Worm (Caenorhabditis elegans) whole organism, dauer: Measurements from ENCODE around the gene ogt-1.

Experiments used
- unc-62 ChIP-seq: sonication (generic microtip); optimal IDR thresholded peaks from 2 replicates; lab custom pipeline; 2017; ENCODE audit warnings: missing biosample characterization, missing genetic modification reagents, missing genetic modification characterization

The ogt-1 gene

DNA sequence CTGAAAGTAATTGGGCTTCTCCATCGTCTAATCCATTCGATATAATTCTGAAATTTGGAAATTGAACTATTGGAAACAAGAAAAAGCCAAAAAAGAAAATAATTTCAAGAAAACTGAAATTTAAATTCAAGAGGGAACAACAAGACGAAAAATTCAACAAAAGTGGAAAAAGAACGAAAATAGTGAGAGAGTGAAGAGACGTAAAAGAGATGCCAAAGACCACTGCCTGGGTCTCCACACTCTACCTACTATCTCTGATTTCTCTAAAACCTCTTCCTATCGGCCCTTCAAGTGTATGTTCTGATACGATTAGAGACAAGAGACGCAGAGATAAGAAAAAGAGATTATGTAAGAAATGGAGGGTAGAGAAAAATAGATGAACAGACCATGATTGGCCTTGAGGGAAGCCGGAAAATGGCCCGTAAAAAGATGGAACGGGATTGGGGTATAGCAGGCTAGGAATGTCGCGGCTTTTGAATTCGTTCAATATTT lies at the start of gene ogt-1:
Gene ogt-1, minus strand, starts transcription at position 51 of the 492 bp plus-strand sequence.
- no peak for TF ChIP-seq unc-62 (GFP tag; lab: Kevin White, UChicago)

DNA sequence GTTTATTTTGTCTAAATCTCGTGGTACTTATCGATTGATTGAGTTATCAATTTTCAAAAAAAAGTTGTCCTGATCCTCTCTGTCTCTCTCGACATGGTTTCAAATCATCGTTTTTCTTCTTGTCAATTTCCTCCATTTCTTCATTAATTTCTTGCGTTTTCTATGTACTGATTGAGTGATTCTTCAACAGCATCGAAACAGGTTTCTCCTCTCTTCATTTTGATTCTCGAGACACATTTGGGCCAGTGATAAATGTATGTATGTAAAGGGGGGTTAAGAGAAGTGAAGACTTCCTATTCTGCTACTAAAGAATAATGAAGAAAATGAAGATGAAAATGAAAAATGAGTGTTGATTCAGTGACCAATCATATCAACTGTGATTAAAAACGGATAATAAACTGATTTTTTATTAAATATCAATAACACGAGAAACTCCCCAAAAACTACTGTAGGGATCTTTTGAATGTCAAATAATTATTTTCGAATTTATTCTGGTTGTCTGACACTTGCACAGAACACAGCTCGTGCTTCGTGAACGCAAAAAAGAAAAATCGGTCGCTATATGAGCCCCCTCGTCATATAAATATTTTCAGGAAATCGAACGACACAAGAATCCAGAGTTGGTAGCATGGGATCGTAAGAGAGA lies 49.7 kb upstream of the ogt-1 start:
- TF ChIP-seq unc-62 (GFP tag; lab: Kevin White, UChicago), result no peak

DNA sequence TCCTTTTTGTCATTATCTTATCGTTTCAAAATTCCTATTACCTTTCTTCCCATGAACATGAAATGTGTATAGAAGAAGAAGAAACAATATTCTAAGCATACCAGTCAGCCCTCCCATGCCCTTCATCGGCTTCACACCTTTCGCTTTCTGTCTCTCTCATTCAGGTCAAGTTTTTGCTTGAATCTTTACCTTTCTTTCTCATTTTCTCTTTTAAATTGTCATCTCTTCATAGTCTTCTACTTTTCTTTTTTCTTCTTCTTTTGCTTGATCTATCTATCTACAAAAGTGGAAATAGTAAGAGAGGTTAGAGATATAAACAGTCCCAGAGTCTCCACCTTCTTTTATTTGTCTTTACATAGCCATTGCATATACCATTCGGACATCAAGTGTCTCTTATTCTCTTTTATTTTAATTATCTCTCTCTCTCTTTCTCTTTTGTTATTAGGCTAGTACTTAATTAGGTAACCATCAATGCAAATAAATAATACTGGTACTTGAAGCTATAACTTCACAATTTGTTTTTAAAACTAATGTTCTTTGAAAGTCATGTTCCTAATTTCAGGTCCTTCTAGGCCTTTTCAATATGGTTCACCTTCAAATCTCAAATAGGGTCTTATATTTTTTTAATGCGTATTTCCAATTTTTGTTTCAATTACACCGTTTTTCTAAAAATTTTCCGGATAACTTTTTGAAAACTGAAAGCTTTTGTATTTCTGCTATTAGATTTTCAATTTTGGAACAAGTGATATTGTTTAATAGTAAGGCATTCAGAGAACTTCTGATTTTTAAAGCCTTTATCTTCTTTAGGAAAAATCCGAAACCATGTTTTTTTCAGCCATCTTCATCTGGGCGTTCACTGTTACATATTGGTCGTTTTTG lies 48.0 kb upstream of the ogt-1 start, which contains the start of gene dpy-31:
Gene dpy-31, plus strand, starts transcription at position 829 of the 879 bp plus-strand sequence.
- no peak for TF ChIP-seq unc-62 (GFP tag; lab: Kevin White, UChicago)

DNA sequence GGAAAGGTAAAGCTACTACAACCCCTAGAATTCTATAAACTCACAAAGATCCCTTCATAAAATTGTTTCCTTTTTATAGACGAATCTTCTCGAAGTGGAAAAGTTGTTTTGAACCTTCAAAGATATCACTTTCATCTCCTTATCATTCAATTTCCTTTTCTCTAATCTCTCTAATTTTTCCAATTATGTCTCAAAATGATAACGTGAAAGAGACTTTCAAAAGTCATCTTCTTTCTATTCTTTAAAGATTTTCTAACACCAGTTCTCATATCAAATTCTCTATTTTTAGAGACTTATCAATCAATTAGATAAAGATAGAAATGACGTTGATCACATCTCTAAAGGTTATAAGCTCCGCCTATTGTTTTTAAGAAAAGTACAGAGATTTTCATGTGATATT lies 45.9 kb upstream of the ogt-1 start:
- TF ChIP-seq unc-62 (GFP tag; lab: Kevin White, UChicago), result no peak

DNA sequence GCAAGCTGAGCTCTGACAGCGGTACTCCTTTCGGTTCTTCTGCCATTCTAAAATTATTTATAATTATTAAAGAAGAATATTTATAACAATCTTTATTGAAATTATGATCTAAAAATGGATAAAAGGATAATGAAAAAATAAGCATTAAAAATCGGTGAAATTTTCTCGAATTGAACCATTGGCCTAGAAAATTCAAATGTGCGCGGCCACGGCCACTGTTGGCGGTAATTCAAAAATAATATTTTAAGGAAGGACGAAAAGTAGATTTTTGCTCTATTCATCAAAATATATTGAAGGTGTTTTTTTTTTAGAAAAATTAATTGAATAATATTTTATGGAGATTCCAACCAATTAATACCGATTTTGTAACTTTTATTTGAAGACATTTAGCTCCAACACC lies 45.2 kb upstream of the ogt-1 start, which contains the start of gene pfd-5:
Gene pfd-5, minus strand, starts transcription at position 47 of the 400 bp plus-strand sequence.
- no peak for TF ChIP-seq unc-62 (GFP tag; lab: Kevin White, UChicago)

DNA sequence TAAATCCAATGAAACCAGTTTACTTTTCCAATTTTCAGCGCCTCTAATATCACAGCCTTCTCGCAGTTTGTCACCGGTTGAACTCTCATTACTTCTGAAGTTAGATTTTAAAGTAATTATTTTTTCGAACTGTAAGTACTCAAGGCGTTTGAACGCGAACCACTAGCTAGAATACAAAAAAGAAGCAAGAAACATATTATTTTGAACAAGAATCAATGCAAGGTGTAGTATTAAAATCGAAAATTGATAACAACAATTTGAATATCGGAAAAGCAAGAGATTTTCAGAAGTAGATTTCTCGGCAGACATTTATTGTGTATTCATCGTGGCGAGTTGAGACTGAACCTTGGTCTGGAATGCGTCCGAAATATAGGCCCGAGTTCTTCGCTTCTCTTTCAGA lies 44.4 kb upstream of the ogt-1 start, which contains the start of gene exos-9:
Gene exos-9, minus strand, starts transcription at position 101 of the 400 bp plus-strand sequence.
- no peak for TF ChIP-seq unc-62 (GFP tag; lab: Kevin White, UChicago)

DNA sequence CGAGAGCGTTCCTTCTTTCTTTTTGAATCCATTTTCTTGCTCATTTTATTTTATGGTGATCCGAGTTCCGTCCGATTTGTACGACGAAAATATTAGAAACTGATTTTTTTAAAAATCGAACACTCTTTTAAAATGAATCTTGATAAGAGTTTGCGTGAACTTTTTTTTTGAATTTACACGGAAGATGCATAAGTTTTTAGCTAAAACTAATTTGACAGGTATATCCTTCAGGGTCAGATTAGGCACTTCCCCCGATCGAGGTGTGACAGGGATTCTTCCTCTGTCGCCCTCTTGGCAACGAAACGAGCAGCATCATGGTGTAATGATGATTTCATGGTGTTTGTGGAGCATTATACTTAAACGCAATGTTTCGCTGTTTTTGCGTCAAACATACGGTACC lies 41.7 kb upstream of the ogt-1 start, which contains the start of gene F37C12.18:
Gene F37C12.18, minus strand, starts transcription at position 101 of the 400 bp plus-strand sequence.
- TF ChIP-seq unc-62 (GFP tag; lab: Kevin White, UChicago), result no peak

DNA sequence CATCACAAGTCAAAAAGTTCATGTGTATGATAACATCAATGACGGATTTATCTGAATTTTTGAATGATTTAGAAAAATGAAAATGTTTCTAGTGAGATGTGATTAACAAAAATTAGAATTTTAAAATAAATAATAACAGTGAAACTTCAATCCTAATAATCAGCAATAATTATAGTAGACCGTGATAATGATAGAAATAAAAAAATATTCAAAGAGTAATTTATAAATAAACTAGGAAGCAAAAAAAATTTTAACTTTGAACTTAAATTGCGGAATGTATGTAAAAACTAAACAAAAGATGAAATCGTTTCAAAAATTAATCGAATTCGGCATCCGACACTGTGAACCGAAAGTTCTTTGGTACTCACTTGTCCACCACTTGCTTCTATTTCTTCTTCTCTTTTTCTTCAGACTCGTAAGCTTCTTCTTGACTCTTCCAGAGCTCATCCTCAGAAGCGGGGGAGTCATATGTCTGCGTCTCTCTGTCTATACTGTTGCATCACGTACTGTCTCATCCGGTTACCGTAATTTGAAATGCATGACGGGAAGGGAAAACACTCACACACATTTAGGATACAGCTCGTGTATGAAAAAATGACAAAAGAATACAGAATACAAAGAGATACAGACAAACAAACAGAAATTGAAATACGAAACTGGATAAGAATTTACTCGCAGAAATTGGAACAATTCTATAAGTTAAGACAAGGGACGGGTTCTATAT lies 39.5 kb upstream of the ogt-1 start, which contains the start of gene mec-14:
Gene mec-14, minus strand, starts transcription at position 51 of the 724 bp plus-strand sequence.
- TF ChIP-seq unc-62 (GFP tag; lab: Kevin White, UChicago), result no peak

DNA sequence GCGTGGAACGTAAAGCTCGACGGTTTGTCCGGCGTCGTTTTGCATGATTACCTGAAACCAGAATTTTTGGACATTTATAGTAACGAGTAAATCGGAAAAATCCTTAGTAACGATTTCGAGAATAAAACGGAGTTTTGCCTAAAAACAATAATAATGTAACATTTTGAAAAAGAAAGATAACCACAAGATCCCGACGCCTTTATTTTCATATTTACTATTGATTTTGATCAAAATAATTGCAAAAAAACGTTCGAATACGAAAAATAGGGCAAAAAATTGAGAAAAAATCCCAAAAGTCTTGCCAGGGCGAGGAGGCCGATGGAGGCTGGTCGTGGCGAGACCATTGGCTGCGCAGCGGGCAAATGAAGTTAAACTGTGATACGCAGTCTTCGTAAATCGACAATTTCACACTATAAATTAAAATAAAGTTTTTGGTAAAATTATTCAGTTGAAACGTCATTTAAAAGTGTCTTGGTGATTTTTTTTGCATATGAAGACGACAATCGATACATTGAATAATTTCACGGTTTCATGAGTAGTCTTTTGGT lies 36.1 kb upstream of the ogt-1 start, which contains the start of gene rps-21:
Gene rps-21, minus strand, starts transcription at position 51 of the 548 bp plus-strand sequence.
- no peak for TF ChIP-seq unc-62 (GFP tag; lab: Kevin White, UChicago)

DNA sequence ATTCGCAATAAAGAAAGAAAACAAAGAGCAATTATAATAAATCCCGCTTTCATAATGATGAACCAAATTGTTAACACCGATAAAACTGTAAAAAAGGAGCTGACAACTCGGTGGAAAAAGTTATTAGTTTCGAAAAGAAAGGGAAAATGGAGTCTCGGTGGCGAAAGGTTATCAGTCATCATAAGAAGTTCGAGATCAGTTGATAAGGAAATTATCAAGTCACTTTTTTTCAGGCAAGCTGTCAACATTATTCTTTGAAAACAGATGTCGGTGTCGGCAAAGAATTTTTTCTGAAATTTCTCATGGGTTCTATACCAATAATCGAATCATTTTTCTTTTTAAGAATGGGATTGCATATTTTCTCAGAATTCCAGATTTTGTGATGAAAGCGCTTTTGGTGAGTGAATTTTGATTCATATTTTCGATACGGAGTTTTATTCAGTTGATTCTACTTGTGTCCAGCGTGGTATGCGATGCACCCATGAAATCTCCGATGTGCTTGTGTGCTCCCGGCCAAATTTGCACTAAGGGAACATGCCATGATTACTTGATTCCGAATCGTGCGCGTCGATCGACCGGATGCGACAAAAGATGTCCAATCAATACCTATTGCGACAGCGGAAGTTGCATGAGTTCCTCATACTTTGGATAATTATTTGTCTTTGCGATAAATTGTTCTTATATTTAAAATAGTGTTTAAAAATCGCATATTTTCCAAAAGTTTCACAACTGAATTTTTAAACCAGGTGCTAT lies 34.9 kb upstream of the ogt-1 start, which contains the start of the genes F37C12.21 and F37C12.10:
Gene F37C12.21, plus strand, starts transcription at position 58 of the 753 bp plus-strand sequence.
Gene F37C12.10, minus strand, starts transcription at position 85 of the 753 bp plus-strand sequence.
- no peak for TF ChIP-seq unc-62 (GFP tag; lab: Kevin White, UChicago)

DNA sequence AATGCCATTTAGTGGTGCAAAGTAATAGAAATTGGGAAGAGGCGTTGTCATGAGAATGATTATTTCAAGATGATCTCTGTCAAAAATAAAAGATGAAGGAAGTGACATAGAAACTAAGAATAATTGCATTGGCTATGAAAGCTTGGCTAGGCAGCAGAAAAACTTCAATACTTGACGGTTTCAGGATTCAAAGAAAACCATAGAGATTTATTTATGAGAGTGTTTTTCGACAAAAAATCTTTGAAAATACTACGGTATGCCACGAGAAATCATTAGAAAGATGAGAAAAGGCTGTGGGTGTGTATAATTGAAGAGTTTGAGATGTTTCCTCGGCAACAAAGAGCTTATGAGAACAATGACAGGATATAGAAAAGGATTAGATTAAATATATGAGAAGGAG lies 31.9 kb upstream of the ogt-1 start, which contains the start of gene F37C12.14:
Gene F37C12.14, minus strand, starts transcription at position 101 of the 400 bp plus-strand sequence.
- no peak for TF ChIP-seq unc-62 (GFP tag; lab: Kevin White, UChicago)

DNA sequence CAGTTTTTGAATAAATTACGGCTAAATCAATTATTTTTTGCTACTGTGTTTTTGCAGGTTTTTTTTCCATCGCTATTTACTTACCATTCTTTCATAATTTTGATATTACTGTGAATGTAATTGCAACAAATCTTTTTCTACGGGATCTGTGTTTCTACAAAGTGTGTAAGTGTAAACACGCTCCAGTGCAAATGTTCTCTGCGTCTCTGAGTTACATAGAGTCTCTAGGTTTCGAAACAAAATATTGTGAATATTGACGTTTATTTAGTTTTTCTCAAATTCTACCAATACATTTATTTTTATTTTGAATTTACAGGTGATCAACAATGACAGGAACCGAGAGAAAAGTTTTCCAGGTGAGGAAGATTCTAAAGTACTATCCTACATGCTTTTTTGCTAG lies 30.4 kb upstream of the ogt-1 start, which contains the start of gene yju-2:
Gene yju-2, plus strand, starts transcription at position 315 of the 400 bp plus-strand sequence.
- TF ChIP-seq unc-62 (GFP tag; lab: Kevin White, UChicago), result no peak

DNA sequence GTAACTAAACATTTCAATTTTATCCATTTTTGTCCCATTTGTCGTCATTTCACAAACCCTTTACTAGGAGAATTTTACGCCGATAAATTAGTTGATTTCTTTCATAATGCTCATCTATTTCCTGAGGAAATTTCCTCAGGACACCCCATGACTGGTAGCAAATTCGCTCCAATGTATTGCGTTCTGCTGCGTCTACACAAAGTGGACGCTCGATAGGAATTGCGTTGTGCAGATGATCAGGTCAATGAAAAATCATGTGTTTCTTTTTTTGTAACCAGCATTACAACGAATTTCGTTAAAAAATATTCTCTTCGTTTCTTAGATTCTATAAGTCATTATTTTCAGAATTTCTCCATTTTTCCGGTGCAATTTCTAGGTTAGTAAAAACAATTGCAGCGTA lies 28.2 kb upstream of the ogt-1 start, which contains the start of gene epg-4:
Gene epg-4, plus strand, starts transcription at position 346 of the 400 bp plus-strand sequence.
- TF ChIP-seq unc-62 (GFP tag; lab: Kevin White, UChicago), result no peak

DNA sequence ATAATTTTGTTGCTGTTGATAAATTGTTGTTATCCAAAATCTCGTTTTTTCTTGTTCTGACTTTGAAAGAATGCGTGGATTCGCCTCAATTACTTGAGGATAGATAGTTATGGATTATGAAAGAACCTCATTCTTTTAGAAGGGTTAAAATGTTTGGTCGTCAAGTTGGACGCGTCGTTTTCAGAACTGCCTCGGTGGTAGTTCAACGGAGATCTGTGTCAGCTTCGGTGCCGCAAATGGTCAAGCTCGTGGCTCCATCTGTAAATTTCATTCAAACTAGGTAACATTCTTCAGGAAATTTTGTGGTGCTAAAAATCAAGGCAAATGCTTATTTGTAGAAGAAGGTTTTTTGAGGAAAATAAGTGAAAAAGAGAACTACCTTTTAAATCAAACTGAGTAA lies 27.0 kb upstream of the ogt-1 start, which contains the start of gene ndab-2:
Gene ndab-2, plus strand, starts transcription at position 140 of the 400 bp plus-strand sequence.
- no peak for TF ChIP-seq unc-62 (GFP tag; lab: Kevin White, UChicago)
